Worm (Caenorhabditis elegans) whole organism, L4 larva: Measurements from ENCODE around the gene C27B7.5.

Experiments used
- D1046.2 ChIP-seq: fragments of 200-800 bp; sonication (Bioruptor generic); IDR thresholded peaks from 2 replicates; pipeline ENCODE4 v1.3.6; 2022; ENCODE audit warnings: missing genetic modification characterization, missing compliant biosample characterization
- F37D6.2 ChIP-seq: sonication (generic microtip); optimal IDR thresholded peaks from 2 replicates; lab custom pipeline; 2016; ENCODE audit warnings: mild to moderate bottlenecking, missing genetic modification characterization, missing compliant biosample characterization
- F44E2.7 ChIP-seq: fragments of 200-800 bp; sonication (Bioruptor generic); IDR thresholded peaks from 2 replicates; pipeline ENCODE4 v2.1.2; 2022; ENCODE audit warnings: missing genetic modification characterization, missing compliant biosample characterization
- F49E8.2 ChIP-seq: sonication (generic microtip); optimal IDR thresholded peaks from 2 replicates; lab custom pipeline; 2016; ENCODE audit warnings: missing compliant biosample characterization, mild to moderate bottlenecking, missing genetic modification characterization, borderline replicate concordance
- R02D3.7 ChIP-seq: fragments of 150-350 bp; sonication (generic microtip); optimal IDR thresholded peaks from 3 replicates; lab custom pipeline; 2014; ENCODE audit warnings: missing biosample characterization, missing genetic modification characterization
- T20F7.1 ChIP-seq: fragments of 200-800 bp; sonication (Bioruptor generic); optimal IDR thresholded peaks from 2 replicates; lab custom pipeline; 2018; ENCODE audit warnings: mild to moderate bottlenecking, missing genetic modification characterization, missing compliant biosample characterization
- T26A8.4 ChIP-seq: fragments of 200-800 bp; sonication (Bioruptor generic); IDR thresholded peaks from 2 replicates; pipeline ENCODE4 v1.3.6; 2022; ENCODE audit warnings: missing genetic modification characterization, missing compliant biosample characterization
- Y105C5A.15 ChIP-seq: fragments of 200-800 bp; sonication (Bioruptor generic); IDR thresholded peaks from 2 replicates; pipeline ENCODE4 v1.3.6; 2022; ENCODE audit warnings: missing genetic modification characterization, missing compliant biosample characterization
- Y48G9A.11 ChIP-seq: fragments of 200-800 bp; sonication (Bioruptor generic); IDR thresholded peaks from 2 replicates; pipeline ENCODE4 v1.3.6; 2022; ENCODE audit warnings: missing genetic modification reagents, missing genetic modification characterization, missing compliant biosample characterization
- Y5F2A.4 ChIP-seq: fragments of 200-800 bp; sonication (Bioruptor generic); optimal IDR thresholded peaks from 2 replicates; lab custom pipeline; 2018; ENCODE audit warnings: mild to moderate bottlenecking, missing genetic modification characterization, missing compliant biosample characterization
- aly-2 ChIP-seq: sonication (generic microtip); optimal IDR thresholded peaks from 2 replicates; lab custom pipeline; 2018; ENCODE audit warnings: missing biosample characterization, missing genetic modification characterization
- ama-1 ChIP-seq: fragments of 150-350 bp; optimal IDR thresholded peaks from 2 replicates; lab custom pipeline; 2014; ENCODE audit warnings: inconsistent platforms, mixed read lengths
- ceh-20 ChIP-seq: fragments of 200-800 bp; sonication (Bioruptor generic); IDR thresholded peaks from 2 replicates; pipeline ENCODE4 v1.3.6; 2022; ENCODE audit warnings: missing genetic modification reagents, missing genetic modification characterization, missing compliant biosample characterization
- ceh-28 ChIP-seq: fragments of 150-350 bp; optimal IDR thresholded peaks from 2 replicates; lab custom pipeline; 2014; ENCODE audit warnings: missing biosample characterization, missing genetic modification reagents, missing genetic modification characterization
- ceh-32 ChIP-seq: sonication (generic microtip); optimal IDR thresholded peaks from 2 replicates; lab custom pipeline; 2016; ENCODE audit warnings: mild to moderate bottlenecking, missing genetic modification characterization, missing compliant biosample characterization; ENCODE audit not compliant: poor library complexity
- ceh-44 ChIP-seq: fragments of 200-800 bp; sonication (Bioruptor generic); IDR thresholded peaks from 2 replicates; pipeline ENCODE4 v1.3.6; 2022; ENCODE audit warnings: missing genetic modification reagents, missing genetic modification characterization, missing compliant biosample characterization
- ceh-62 ChIP-seq: sonication (generic microtip); optimal IDR thresholded peaks from 2 replicates; lab custom pipeline; 2017; ENCODE audit warnings: missing biosample characterization, missing genetic modification characterization
- ceh-82 ChIP-seq: sonication (generic microtip); optimal IDR thresholded peaks from 2 replicates; lab custom pipeline; 2017; ENCODE audit warnings: missing biosample characterization, missing genetic modification characterization
- ctbp-1 ChIP-seq: fragments of 200-800 bp; sonication (Bioruptor generic); IDR thresholded peaks from 2 replicates; pipeline ENCODE4 v1.3.6; 2022; ENCODE audit warnings: missing genetic modification reagents, missing genetic modification characterization, missing compliant biosample characterization
- daf-12 ChIP-seq: fragments of 150-350 bp; optimal IDR thresholded peaks from 2 replicates; lab custom pipeline; 2014; ENCODE audit warnings: missing biosample characterization, missing genetic modification reagents, missing genetic modification characterization
- daf-19 ChIP-seq: fragments of 200-800 bp; sonication (Bioruptor generic); conservative IDR thresholded peaks from 2 replicates; pipeline ENCODE4 v1.3.6; 2022; ENCODE audit warnings: missing genetic modification characterization, missing compliant biosample characterization
- daf-8 ChIP-seq: fragments of 200-800 bp; sonication (Bioruptor generic); IDR thresholded peaks from 2 replicates; pipeline ENCODE4 v1.3.6; 2022; ENCODE audit warnings: missing genetic modification characterization, missing compliant biosample characterization
- dmd-6 ChIP-seq: fragments of 200-800 bp; sonication (Bioruptor generic); IDR thresholded peaks from 2 replicates; pipeline ENCODE4 v1.3.6; 2022; ENCODE audit warnings: missing genetic modification reagents, missing genetic modification characterization, missing compliant biosample characterization
- dve-1 ChIP-seq: sonication (generic microtip); optimal IDR thresholded peaks from 2 replicates; lab custom pipeline; 2017; ENCODE audit warnings: antibody characterized with exemption, mild to moderate bottlenecking, missing genetic modification characterization, missing compliant biosample characterization; ENCODE audit not compliant: insufficient read depth
- fos-1 ChIP-seq: fragments of 150-350 bp; optimal IDR thresholded peaks from 2 replicates; lab custom pipeline; 2014; ENCODE audit warnings: missing biosample characterization, missing genetic modification characterization
- hlh-11 ChIP-seq: fragments of 200-800 bp; sonication (Bioruptor generic); optimal IDR thresholded peaks from 2 replicates; lab custom pipeline; 2018; ENCODE audit warnings: mild to moderate bottlenecking, missing genetic modification characterization, missing compliant biosample characterization
- hlh-30 ChIP-seq: sonication (generic microtip); optimal IDR thresholded peaks from 2 replicates; lab custom pipeline; 2017; ENCODE audit warnings: antibody characterized with exemption, mild to moderate bottlenecking, missing genetic modification characterization, missing compliant biosample characterization; ENCODE audit not compliant: insufficient read depth
- jun-1 ChIP-seq: fragments of 150-350 bp; optimal IDR thresholded peaks from 2 replicates; lab custom pipeline; 2014; ENCODE audit warnings: missing biosample characterization, missing genetic modification reagents, missing genetic modification characterization
- lin-1 ChIP-seq: fragments of 200-800 bp; sonication (Bioruptor generic); IDR thresholded peaks from 2 replicates; pipeline ENCODE4 v1.3.6; 2022; ENCODE audit warnings: missing genetic modification reagents, missing genetic modification characterization, missing compliant biosample characterization
- lin-15B ChIP-seq: fragments of 150-350 bp; sonication (generic microtip); optimal IDR thresholded peaks from 3 replicates; lab custom pipeline; 2014; ENCODE audit warnings: missing biosample characterization, missing genetic modification characterization
- lir-3 ChIP-seq: sonication (generic microtip); optimal IDR thresholded peaks from 2 replicates; lab custom pipeline; 2016; ENCODE audit warnings: mild to moderate bottlenecking, missing genetic modification characterization, missing compliant biosample characterization
- lsy-2 ChIP-seq, 2 experiments: fragments of 150-350 bp in 1 of 2; sonication (generic microtip) in 1 of 2; optimal IDR thresholded peaks; 2 replicates each; lab custom pipeline; 2014 to 2017; ENCODE audit warnings: missing biosample characterization in 2 of 2, missing genetic modification characterization in 2 of 2
- madf-5 ChIP-seq, 2 experiments: fragments of 200-800 bp; sonication (Bioruptor generic); IDR thresholded peaks; 2 replicates each; pipeline ENCODE4 v1.3.6; 2022; ENCODE audit warnings: missing compliant biosample characterization in 2 of 2, missing genetic modification characterization in 2 of 2
- mdl-1 ChIP-seq, 2 experiments: fragments of 150-350 bp in 1 of 2; sonication (generic microtip) in 1 of 2; optimal IDR thresholded peaks; 2 replicates each; lab custom pipeline; 2014 to 2017; ENCODE audit warnings: missing biosample characterization in 2 of 2, missing genetic modification characterization in 2 of 2
- mdt-29 ChIP-seq: fragments of 200-800 bp; sonication (Bioruptor generic); IDR thresholded peaks from 2 replicates; pipeline ENCODE4 v1.3.6; 2022; ENCODE audit warnings: missing genetic modification reagents, missing genetic modification characterization, missing compliant biosample characterization
- mep-1 ChIP-seq: fragments of 150-350 bp; sonication (generic microtip); optimal IDR thresholded peaks from 3 replicates; lab custom pipeline; 2014; ENCODE audit warnings: missing biosample characterization, missing genetic modification characterization
- nhr-10 ChIP-seq: fragments of 150-350 bp; optimal IDR thresholded peaks from 2 replicates; lab custom pipeline; 2014; ENCODE audit warnings: missing biosample characterization, missing genetic modification characterization
- nhr-102 ChIP-seq: sonication (generic microtip); optimal IDR thresholded peaks from 2 replicates; lab custom pipeline; 2016; ENCODE audit warnings: mild to moderate bottlenecking, missing genetic modification characterization, moderate library complexity, missing compliant biosample characterization
- nhr-111 ChIP-seq: fragments of 200-800 bp; sonication (Bioruptor generic); optimal IDR thresholded peaks from 2 replicates; lab custom pipeline; 2018; ENCODE audit warnings: mild to moderate bottlenecking, missing genetic modification characterization, missing compliant biosample characterization
- nhr-25 ChIP-seq: sonication (generic microtip); optimal IDR thresholded peaks from 2 replicates; lab custom pipeline; 2017; ENCODE audit warnings: missing genetic modification characterization, mild to moderate bottlenecking, missing compliant biosample characterization, antibody characterized with exemption, moderate library complexity, borderline replicate concordance; ENCODE audit not compliant: insufficient read depth
- nhr-28 ChIP-seq: fragments of 150-350 bp; optimal IDR thresholded peaks from 2 replicates; lab custom pipeline; 2014; ENCODE audit warnings: missing biosample characterization, missing genetic modification characterization
- nhr-6 ChIP-seq: fragments of 150-350 bp; optimal IDR thresholded peaks from 2 replicates; lab custom pipeline; 2014; ENCODE audit warnings: missing biosample characterization, missing genetic modification characterization
- php-3 ChIP-seq: fragments of 200-800 bp; sonication (Bioruptor generic); IDR thresholded peaks from 2 replicates; pipeline ENCODE4 v1.3.6; 2022; ENCODE audit warnings: missing genetic modification reagents, missing genetic modification characterization, missing compliant biosample characterization
- saeg-2 ChIP-seq: fragments of 200-800 bp; sonication (Bioruptor generic); IDR thresholded peaks from 2 replicates; pipeline ENCODE4 v1.3.6; 2022; ENCODE audit warnings: missing genetic modification reagents, missing genetic modification characterization, missing compliant biosample characterization
- set-16 ChIP-seq: fragments of 200-800 bp; sonication (Bioruptor generic); IDR thresholded peaks from 2 replicates; pipeline ENCODE4 v1.3.6; 2022; ENCODE audit warnings: missing genetic modification reagents, missing genetic modification characterization, missing compliant biosample characterization
- tra-1 ChIP-seq: fragments of 200-800 bp; sonication (Bioruptor generic); IDR thresholded peaks from 2 replicates; pipeline ENCODE4 v1.3.6; 2022; ENCODE audit warnings: missing genetic modification reagents, missing genetic modification characterization, missing compliant biosample characterization
- unc-62 ChIP-seq, 3 experiments: fragments of 150-350 bp in 1 of 3; sonication (generic microtip); optimal IDR thresholded peaks in 2 of 3; peaks in 1 of 3; 1 replicate in 1 of 3; 2 replicates in 2 of 3; lab custom pipeline; 2014 to 2017; ENCODE audit warnings: missing biosample characterization in 3 of 3, missing genetic modification characterization in 3 of 3, missing genetic modification reagents in 3 of 3, missing genotype in 1 of 3
- vab-7 ChIP-seq: fragments of 200-800 bp; sonication (Bioruptor generic); IDR thresholded peaks from 2 replicates; pipeline ENCODE4 v1.3.6; 2022; ENCODE audit warnings: missing genetic modification reagents, missing genetic modification characterization, missing compliant biosample characterization
- zfp-2 ChIP-seq: sonication (generic microtip); optimal IDR thresholded peaks from 2 replicates; lab custom pipeline; 2016; ENCODE audit warnings: mild to moderate bottlenecking, missing genetic modification characterization, missing compliant biosample characterization
- zip-11 ChIP-seq: fragments of 200-800 bp; sonication (Bioruptor generic); IDR thresholded peaks from 2 replicates; pipeline ENCODE4 v1.3.6; 2022; ENCODE audit warnings: missing genetic modification characterization, missing compliant biosample characterization

Gene C27B7.5

ce11 chrIV:8927093-8927492 lies 25.6 kb downstream of the C27B7.5 start (continued):
- TF ChIP-seq ceh-20 (peak; percentile 84), lir-3 (tag; lab: Kevin White, UChicago) (peak; percentile 66), unc-62 (GFP tag; optimal IDR thresholded peaks at IDR 0.05 in 1 of 2; lab: Kevin White, UChicago) (peak in 1 of 2 experiments; percentile 98), unc-62 (tag; optimal IDR thresholded peaks at IDR 0.05; lab: Kevin White, UChicago) (no peak), F44E2.7 (GFP tag; lab: Robert Waterston, UW) (peak; percentile 95), fos-1 (no peak), ceh-82 (tag; lab: Kevin White, UChicago) (no peak), Y105C5A.15 (GFP tag; lab: Robert Waterston, UW) (0 out of 2 replicates have a peak, but pooled peaks have one; percentile 41), set-16 (peak; percentile 80; the same call in 1 of the 2 replicates), hlh-11 (tag; lab: Kevin White, UChicago) (peak; percentile 85), ctbp-1 (GFP tag; lab: Robert Waterston, UW) (peak; percentile 89), hlh-30 (tag; lab: Kevin White, UChicago) (peak; percentile 97), mdt-29 (GFP tag; lab: Robert Waterston, UW) (0 out of 2 replicates have a peak, but pooled peaks have one; percentile 41), nhr-10 (tag; lab: Kevin White, UChicago) (no peak), nhr-6 (tag; lab: Kevin White, UChicago) (peak; percentile 88), ceh-62 (tag; lab: Kevin White, UChicago) (no peak), daf-12 (tag; lab: Kevin White, UChicago) (no peak), lsy-2 (tag; optimal IDR thresholded peaks at IDR 0.05; lab: Kevin White, UChicago) (no peak), vab-7 (GFP tag; lab: Robert Waterston, UW) (peak; percentile 91; the same call in 1 of the 2 replicates), ceh-32 (tag; lab: Kevin White, UChicago) (no peak), ama-1 (lab: Kevin White, UChicago) (peak; percentile 41), D1046.2 (GFP tag; lab: Robert Waterston, UW) (no peak), daf-8 (peak; percentile 89; the same call in 1 of the 2 replicates), nhr-28 (tag; lab: Kevin White, UChicago) (peak; percentile 26), mdl-1 (tag; optimal IDR thresholded peaks at IDR 0.05; lab: Kevin White, UChicago) (peak in 1 of 2 experiments; percentile 6), daf-19 (GFP tag; lab: Robert Waterston, UW) (0 out of 2 replicates have a peak, but pooled peaks have one; percentile 9), saeg-2 (GFP tag; lab: Robert Waterston, UW) (peak; percentile 81), tra-1 (peak; percentile 80), zfp-2 (tag; lab: Kevin White, UChicago) (peak; percentile 64), nhr-102 (tag; lab: Kevin White, UChicago) (peak; percentile 87), lin-15B (no peak), T20F7.1 (peak; percentile 93), php-3 (GFP tag; lab: Robert Waterston, UW) (peak; percentile 88), F49E8.2 (peak; percentile 70), lin-1 (peak; percentile 85), madf-5 (GFP tag; IDR thresholded peaks at IDR 0.05; lab: Robert Waterston, UW) (peak; percentile 76 to 82), dmd-6 (GFP tag; lab: Robert Waterston, UW) (peak; percentile 69), R02D3.7 (tag; lab: Kevin White, UChicago) (peak; percentile 41), mep-1 (tag; lab: Kevin White, UChicago) (peak; percentile 87), zip-11 (0 out of 2 replicates have a peak, but pooled peaks have one; percentile 50), ceh-28 (tag; lab: Kevin White, UChicago) (peak; percentile 42), Y48G9A.11 (peak; percentile 84), F37D6.2 (tag; lab: Kevin White, UChicago) (peak; percentile 59), Y5F2A.4 (GFP tag; lab: Kevin White, UChicago) (peak; percentile 83), ceh-44 (GFP tag; lab: Robert Waterston, UW) (peak; percentile 94), nhr-111 (peak; percentile 92), nhr-25 (tag; lab: Kevin White, UChicago) (peak; percentile 79), jun-1 (tag; lab: Kevin White, UChicago) (peak; percentile 41), aly-2 (tag; lab: Kevin White, UChicago) (no peak), dve-1 (peak; percentile 90), T26A8.4 (peak; percentile 91)
